Fruit fly (Drosophila melanogaster): ENCODE measurements around the gene CG18744.

CG18744 gene

dm6 chr3R:7785784-7786183, 12.8 kb downstream of the CG18744 start, which contains the start of gene CG18745:
Gene CG18745 (minus strand): TSS chr3R:7786119.
- no peak for TF ChIP-seq CG34367 (tag; optimal IDR thresholded peaks at IDR 0.05)
- TF ChIP-seq Pif1A (GFP tag; optimal IDR thresholded peaks at IDR 0.05): no peak
- no peak for TF ChIP-seq CG14655 (GFP tag; optimal IDR thresholded peaks at IDR 0.05)
- TF ChIP-seq CG4496 (GFP tag; IDR thresholded peaks at IDR 0.05): no peak
- no peak for TF ChIP-seq CG13204 (GFP tag; optimal IDR thresholded peaks at IDR 0.05)
- TF ChIP-seq rn (GFP tag; IDR thresholded peaks at IDR 0.05): no peak
- TF ChIP-seq Pif1B (GFP tag; optimal IDR thresholded peaks at IDR 0.05): no peak
- no peak for TF ChIP-seq EcR (GFP tag; optimal IDR thresholded peaks at IDR 0.05)
- no peak for TF ChIP-seq CG15710 (tag; optimal IDR thresholded peaks at IDR 0.05)
- TF ChIP-seq CG9948 (tag; optimal IDR thresholded peaks at IDR 0.05): no peak
- no peak for TF ChIP-seq CG32121 (GFP tag; IDR thresholded peaks at IDR 0.05)
- no peak for TF ChIP-seq CG8301 (tag; optimal IDR thresholded peaks at IDR 0.05)
- TF ChIP-seq gl (tag; optimal IDR thresholded peaks at IDR 0.05): no peak
- TF ChIP-seq CG17806 (tag; optimal IDR thresholded peaks at IDR 0.05): no peak
- no peak for TF ChIP-seq D1 (tag; optimal IDR thresholded peaks at IDR 0.05)
- no peak for TF ChIP-seq CG12605 (GFP tag; IDR thresholded peaks at IDR 0.05)

dm6 chr3R:7782933-7783686, 15.5 kb downstream of the CG18744 start, which contains the start of gene CG18747:
Gene CG18747 (minus strand): TSS chr3R:7783446.
- no peak for TF ChIP-seq CG8301 (tag; optimal IDR thresholded peaks at IDR 0.05)

dm6 chr3R:7779620-7780019, 19.0 kb downstream of the CG18744 start:
- TF ChIP-seq CG8301 (tag; optimal IDR thresholded peaks at IDR 0.05) (no peak), Ets98B (GFP tag; IDR thresholded peaks at IDR 0.05) (peak; percentile 69; the same call in 1 of the 2 replicates), CG34367 (tag; optimal IDR thresholded peaks at IDR 0.05) (peak; percentile 34), D1 (tag; optimal IDR thresholded peaks at IDR 0.05) (peak; percentile 0), CG4496 (GFP tag; IDR thresholded peaks at IDR 0.05) (peak; percentile 79), CG8159 (tag; optimal IDR thresholded peaks at IDR 0.05) (peak; percentile 6), rn (GFP tag; IDR thresholded peaks at IDR 0.05) (no peak), CG13204 (GFP tag; optimal IDR thresholded peaks at IDR 0.05) (no peak), CG14655 (GFP tag; optimal IDR thresholded peaks at IDR 0.05) (peak; percentile 48)

- TF ChIP-seq EcR (GFP tag; optimal IDR thresholded peaks at IDR 0.05): no peak
- TF ChIP-seq CG10348 (GFP tag; IDR thresholded peaks at IDR 0.05): no peak
- TF ChIP-seq CG9948 (tag; optimal IDR thresholded peaks at IDR 0.05): no peak
- no peak for TF ChIP-seq CG8301 (tag; optimal IDR thresholded peaks at IDR 0.05)
- TF ChIP-seq fd96Ca (GFP tag; IDR thresholded peaks at IDR 0.05): no peak
- TF ChIP-seq D1 (tag; optimal IDR thresholded peaks at IDR 0.05): no peak
- no peak for TF ChIP-seq CG8159 (tag; optimal IDR thresholded peaks at IDR 0.05)
- no peak for TF ChIP-seq Pif1A (GFP tag; optimal IDR thresholded peaks at IDR 0.05)
- TF ChIP-seq CG17806 (tag; optimal IDR thresholded peaks at IDR 0.05): no peak
- TF ChIP-seq CG14655 (GFP tag; optimal IDR thresholded peaks at IDR 0.05): no peak
- TF ChIP-seq CG34367 (tag; optimal IDR thresholded peaks at IDR 0.05): no peak
These were observed 26.9 kb downstream of the CG18744 start, which contains the start of gene CG11286 for dm6 chr3R:7771656-7772055. Gene CG11286 (minus strand): TSS chr3R:7771756.

- TF ChIP-seq EcR (GFP tag; optimal IDR thresholded peaks at IDR 0.05) (no peak), CG4496 (GFP tag; IDR thresholded peaks at IDR 0.05) (0 out of 3 replicates have a peak, but pooled peaks have one; percentile 29), rn (GFP tag; IDR thresholded peaks at IDR 0.05) (no peak), D1 (tag; optimal IDR thresholded peaks at IDR 0.05) (no peak), Pif1B (GFP tag; optimal IDR thresholded peaks at IDR 0.05) (no peak), Snoo (tag; optimal IDR thresholded peaks at IDR 0.05) (no peak)
These were observed 37.5 kb downstream of the CG18744 start for dm6 chr3R:7760970-7761558.

dm6 chr3R:7759486-7759885, 39.1 kb downstream of the CG18744 start, which contains the start of gene Sp7:
Gene Sp7 (plus strand): TSS chr3R:7759786.
- TF ChIP-seq CG4496 (GFP tag; IDR thresholded peaks at IDR 0.05) (no peak), CG9948 (tag; optimal IDR thresholded peaks at IDR 0.05) (no peak), Snoo (tag; optimal IDR thresholded peaks at IDR 0.05) (no peak), gl (tag; optimal IDR thresholded peaks at IDR 0.05) (no peak), CG32121 (GFP tag; IDR thresholded peaks at IDR 0.05) (no peak), CG13204 (GFP tag; optimal IDR thresholded peaks at IDR 0.05) (no peak), CG17806 (tag; optimal IDR thresholded peaks at IDR 0.05) (no peak), CG8301 (tag; optimal IDR thresholded peaks at IDR 0.05) (no peak), rn (GFP tag; IDR thresholded peaks at IDR 0.05) (no peak), CG34367 (tag; optimal IDR thresholded peaks at IDR 0.05) (no peak), CG14655 (GFP tag; optimal IDR thresholded peaks at IDR 0.05) (no peak), Pif1A (GFP tag; optimal IDR thresholded peaks at IDR 0.05) (no peak), Pif1B (GFP tag; optimal IDR thresholded peaks at IDR 0.05) (no peak), D1 (tag; optimal IDR thresholded peaks at IDR 0.05) (no peak), fd96Ca (GFP tag; IDR thresholded peaks at IDR 0.05) (no peak)
